Worm (Caenorhabditis elegans) whole organism, mixed stage, embryonic: Measurements from ENCODE around the gene Y53C12B.1.

Experiments
- M03D4.4 ChIP-seq: sonication (generic microtip); optimal IDR thresholded peaks from 2 replicates; lab custom pipeline; 2017; ENCODE audit warnings: mild to moderate bottlenecking, missing genetic modification characterization, missing compliant biosample characterization
- cnd-1 ChIP-seq: fragments of 200-800 bp; sonication (Bioruptor generic); optimal IDR thresholded peaks from 2 replicates; lab custom pipeline; 2018; ENCODE audit warnings: mild to moderate bottlenecking, missing genetic modification characterization, missing compliant biosample characterization
- drap-1 ChIP-seq: fragments of 200-800 bp; sonication (Bioruptor generic); optimal IDR thresholded peaks from 3 replicates; lab custom pipeline; 2018; ENCODE audit warnings: mild to moderate bottlenecking, missing genetic modification characterization, missing compliant biosample characterization
- elt-3 ChIP-seq: fragments of 150-350 bp; optimal IDR thresholded peaks from 2 replicates; lab custom pipeline; 2014; ENCODE audit warnings: missing biosample characterization, missing genetic modification characterization
- flh-1 ChIP-seq: fragments of 200-800 bp; sonication (Bioruptor generic); optimal IDR thresholded peaks from 2 replicates; lab custom pipeline; 2018; ENCODE audit warnings: mild to moderate bottlenecking, missing genetic modification characterization, moderate library complexity, missing compliant biosample characterization
- mep-1 ChIP-seq: fragments of 150-350 bp; optimal IDR thresholded peaks from 2 replicates; lab custom pipeline; 2017; ENCODE audit warnings: missing biosample characterization, missing genetic modification reagents, missing genetic modification characterization, inconsistent platforms
- nhr-12 ChIP-seq: fragments of 150-350 bp; optimal IDR thresholded peaks from 2 replicates; lab custom pipeline; 2014; ENCODE audit warnings: missing biosample characterization, missing genetic modification characterization
- nhr-2 ChIP-seq: fragments of 150-350 bp; optimal IDR thresholded peaks from 2 replicates; lab custom pipeline; 2014; ENCODE audit warnings: missing biosample characterization, missing genetic modification characterization
- nhr-237 ChIP-seq: fragments of 150-350 bp; optimal IDR thresholded peaks from 2 replicates; lab custom pipeline; 2014; ENCODE audit warnings: missing biosample characterization, missing genetic modification characterization
- snpc-4 ChIP-seq: fragments of 150-350 bp; optimal IDR thresholded peaks from 2 replicates; lab custom pipeline; 2014; ENCODE audit warnings: missing biosample characterization, missing genetic modification characterization
- tbx-8 ChIP-seq: fragments of 200-800 bp; sonication (Bioruptor generic); optimal IDR thresholded peaks from 2 replicates; lab custom pipeline; 2018; ENCODE audit warnings: mild to moderate bottlenecking, missing genetic modification characterization, moderate library complexity, missing compliant biosample characterization
- unc-39 ChIP-seq: fragments of 150-350 bp; optimal IDR thresholded peaks from 2 replicates; lab custom pipeline; 2014; ENCODE audit warnings: missing biosample characterization, missing genetic modification characterization
- zip-8 ChIP-seq: fragments of 150-350 bp; optimal IDR thresholded peaks from 2 replicates; lab custom pipeline; 2014; ENCODE audit warnings: missing biosample characterization, missing genetic modification characterization
- ztf-11 ChIP-seq: fragments of 150-350 bp; optimal IDR thresholded peaks from 2 replicates; lab custom pipeline; 2014; ENCODE audit warnings: missing biosample characterization, missing genetic modification characterization

ce11 chrII:9742784-9743183 is 3.1 kb downstream of the Y53C12B.1 start, which contains the start of gene pno-1:
- TF ChIP-seq flh-1 (GFP tag; lab: Kevin White, UChicago): no peak
- no peak for TF ChIP-seq elt-3 (tag; lab: Kevin White, UChicago)
- TF ChIP-seq unc-39 (tag; lab: Kevin White, UChicago): no peak
- no peak for TF ChIP-seq nhr-2 (tag; lab: Kevin White, UChicago)
- no peak for TF ChIP-seq mep-1 (tag; lab: Kevin White, UChicago)
- TF ChIP-seq cnd-1 (tag; lab: Kevin White, UChicago): no peak
- no peak for TF ChIP-seq tbx-8
- TF ChIP-seq ztf-11 (tag; lab: Kevin White, UChicago): no peak
- TF ChIP-seq nhr-12 (tag; lab: Kevin White, UChicago): no peak
- no peak for TF ChIP-seq nhr-237 (tag; lab: Kevin White, UChicago)
- no peak for TF ChIP-seq M03D4.4 (tag; lab: Kevin White, UChicago)
- TF ChIP-seq zip-8 (tag; lab: Kevin White, UChicago): no peak
- TF ChIP-seq snpc-4 (tag; lab: Kevin White, UChicago): no peak
- no peak for TF ChIP-seq drap-1 (GFP tag; lab: Kevin White, UChicago)
